Fruit fly (Drosophila melanogaster): ENCODE results near the gene Sf3b2.

- TF ChIP-seq Pif1B (GFP tag; optimal IDR thresholded peaks at IDR 0.05) (no peak), Ets98B (GFP tag; IDR thresholded peaks at IDR 0.05) (no peak), CG12605 (GFP tag; IDR thresholded peaks at IDR 0.05) (no peak), Snoo (tag; optimal IDR thresholded peaks at IDR 0.05) (no peak), CG13204 (GFP tag; optimal IDR thresholded peaks at IDR 0.05) (no peak), CG4496 (GFP tag; IDR thresholded peaks at IDR 0.05) (no peak), CG8301 (tag; optimal IDR thresholded peaks at IDR 0.05) (no peak), CG15710 (tag; optimal IDR thresholded peaks at IDR 0.05) (no peak)
Observed at dm6 chr2L:2993236-2993635, 35.7 kb downstream of the Sf3b2 start.

Measured in whole organism, pupa.